Worm (Caenorhabditis elegans): Measurements from ENCODE around the gene C14B1.2.

Gene C14B1.2

ce11 chrIII:3670984-3671383 lies 31.1 kb upstream of the C14B1.2 start (continued):
- TF ChIP-seq C16A3.4 (tag; optimal IDR thresholded peaks at IDR 0.05), result no peak

ce11 chrIII:3672839-3673238 lies 29.2 kb upstream of the C14B1.2 start:
- peak; percentile 13 for TF ChIP-seq swsn-7 (tag; optimal IDR thresholded peaks at IDR 0.05)
- TF ChIP-seq isw-1 (GFP tag; IDR thresholded peaks at IDR 0.05), result no peak
- TF ChIP-seq C16A3.4 (tag; optimal IDR thresholded peaks at IDR 0.05), result no peak
- no peak for TF ChIP-seq mab-9 (GFP tag; IDR thresholded peaks at IDR 0.05)
- no peak for TF ChIP-seq lin-15B (tag; optimal IDR thresholded peaks at IDR 0.05)
- TF ChIP-seq lin-39 (tag; optimal IDR thresholded peaks at IDR 0.05), result no peak
- no peak for TF ChIP-seq aha-1 (tag; optimal IDR thresholded peaks at IDR 0.05)
- TF ChIP-seq nhr-20 (tag; optimal IDR thresholded peaks at IDR 0.05), result peak; percentile 48
- TF ChIP-seq nhr-71 (tag; optimal IDR thresholded peaks at IDR 0.05), result peak; percentile 41
- no peak for TF ChIP-seq unc-86 (tag; optimal IDR thresholded peaks at IDR 0.05)
- no peak for TF ChIP-seq ceh-82 (tag; optimal IDR thresholded peaks at IDR 0.05)
- TF ChIP-seq ama-1 (optimal IDR thresholded peaks at IDR 0.05), result no peak
- TF ChIP-seq dpl-1 (GFP tag; optimal IDR thresholded peaks at IDR 0.05), result no peak
- TF ChIP-seq dsc-1 (tag; optimal IDR thresholded peaks at IDR 0.05), result no peak
- TF ChIP-seq alr-1 (tag; optimal IDR thresholded peaks at IDR 0.05; ENCODE audit: borderline replicate concordance), result no peak
- TF ChIP-seq pag-3 (tag; optimal IDR thresholded peaks at IDR 0.05; ENCODE audit: borderline replicate concordance, insufficient read depth), result no peak
- no peak for TF ChIP-seq xbp-1 (tag; optimal IDR thresholded peaks at IDR 0.05)
- TF ChIP-seq fkh-8 (tag; optimal IDR thresholded peaks at IDR 0.05), result no peak
- no peak for TF ChIP-seq tbx-2 (tag; optimal IDR thresholded peaks at IDR 0.05)
- no peak for TF ChIP-seq zip-4 (GFP tag; optimal IDR thresholded peaks at IDR 0.05)
- TF ChIP-seq egl-27 (tag; optimal IDR thresholded peaks at IDR 0.05), result no peak
- TF ChIP-seq lir-3 (tag; optimal IDR thresholded peaks at IDR 0.05; ENCODE audit: poor library complexity), result no peak
- TF ChIP-seq unc-130 (tag; optimal IDR thresholded peaks at IDR 0.05), result no peak
- no peak for TF ChIP-seq hlh-4 (tag; optimal IDR thresholded peaks at IDR 0.05)
- peak; percentile 20 for TF ChIP-seq skn-1 (tag; optimal IDR thresholded peaks at IDR 0.05)
- TF ChIP-seq nhr-76 (tag; optimal IDR thresholded peaks at IDR 0.05), result no peak
- TF ChIP-seq unc-30 (tag; optimal IDR thresholded peaks at IDR 0.05), result no peak
- no peak; the same call in 1 of the 2 replicates for TF ChIP-seq grh-1 (GFP tag; IDR thresholded peaks at IDR 0.05)
- TF ChIP-seq nhr-77 (tag; optimal IDR thresholded peaks at IDR 0.05), result no peak
- peak; percentile 25 for TF ChIP-seq lin-13 (GFP tag; optimal IDR thresholded peaks at IDR 0.05)
- TF ChIP-seq ztf-4 (tag; optimal IDR thresholded peaks at IDR 0.05), result no peak
- no peak for TF ChIP-seq ceh-90 (tag; optimal IDR thresholded peaks at IDR 0.05)
- no peak for TF ChIP-seq efl-3 (GFP tag; optimal IDR thresholded peaks at IDR 0.05)
- no peak for TF ChIP-seq Y116A8C.19 (tag; optimal IDR thresholded peaks at IDR 0.05; ENCODE audit: borderline replicate concordance)
- no peak for TF ChIP-seq pqm-1 (tag; optimal IDR thresholded peaks at IDR 0.05)
- peak; percentile 17 to 30 for TF ChIP-seq lin-35 (GFP tag; optimal IDR thresholded peaks at IDR 0.05)
- no peak for TF ChIP-seq ztf-11 (tag; optimal IDR thresholded peaks at IDR 0.05)
- TF ChIP-seq unc-98 (GFP tag; IDR thresholded peaks at IDR 0.05), result no peak
- TF ChIP-seq sptf-1 (tag; optimal IDR thresholded peaks at IDR 0.05), result no peak
- peak; percentile 17 for TF ChIP-seq fkh-10 (GFP tag; optimal IDR thresholded peaks at IDR 0.05)
- TF ChIP-seq lsy-2 (tag; optimal IDR thresholded peaks at IDR 0.05), result peak; percentile 13 to 48
- TF ChIP-seq C04F5.9 (tag; optimal IDR thresholded peaks at IDR 0.05), result no peak
- TF ChIP-seq elt-3 (tag; optimal IDR thresholded peaks at IDR 0.05), result peak in 1 of 6 experiments; percentile 24
- TF ChIP-seq fos-1 (tag; optimal IDR thresholded peaks at IDR 0.05), result peak; percentile 13
- TF ChIP-seq blmp-1 (tag; optimal IDR thresholded peaks at IDR 0.05), result peak; percentile 86
- peak; percentile 36 for TF ChIP-seq nhr-47 (tag; optimal IDR thresholded peaks at IDR 0.05)
- TF ChIP-seq ets-5 (GFP tag; IDR thresholded peaks at IDR 0.05), result no peak
- no peak for TF ChIP-seq nhr-237 (tag; optimal IDR thresholded peaks at IDR 0.05)
- TF ChIP-seq zag-1 (tag; optimal IDR thresholded peaks at IDR 0.05), result no peak
- TF ChIP-seq nhr-85 (tag), result peak; percentile 78
- no peak for TF ChIP-seq snpc-4 (tag; optimal IDR thresholded peaks at IDR 0.05)

Measured in whole organism, L1 larva.